Worm (Caenorhabditis elegans) whole organism, L4 larva: ENCODE results near the gene str-175.
A peak's percentile ranks its signal among the peaks of the same experiment; 100 is the strongest.

Experiments
- F26F4.8 ChIP-seq: fragments of 200-800 bp; sonication (Bioruptor generic); conservative IDR thresholded peaks from 2 replicates; pipeline ENCODE4 v1.3.6; 2022; ENCODE audit warnings: missing genetic modification characterization, missing compliant biosample characterization
- F37D6.2 ChIP-seq: sonication (generic microtip); optimal IDR thresholded peaks from 2 replicates; lab custom pipeline; 2016; ENCODE audit warnings: mild to moderate bottlenecking, missing genetic modification characterization, missing compliant biosample characterization
- T20F7.1 ChIP-seq: fragments of 200-800 bp; sonication (Bioruptor generic); optimal IDR thresholded peaks from 2 replicates; lab custom pipeline; 2018; ENCODE audit warnings: mild to moderate bottlenecking, missing genetic modification characterization, missing compliant biosample characterization
- Y5F2A.4 ChIP-seq: fragments of 200-800 bp; sonication (Bioruptor generic); optimal IDR thresholded peaks from 2 replicates; lab custom pipeline; 2018; ENCODE audit warnings: mild to moderate bottlenecking, missing genetic modification characterization, missing compliant biosample characterization
- Y75B8A.6 ChIP-seq: fragments of 200-800 bp; sonication (Bioruptor generic); IDR thresholded peaks from 2 replicates; pipeline ENCODE4 v1.3.6; 2022; ENCODE audit warnings: missing genetic modification reagents, missing genetic modification characterization, missing compliant biosample characterization
- attf-4 ChIP-seq: sonication (generic microtip); optimal IDR thresholded peaks from 3 replicates; lab custom pipeline; 2017; ENCODE audit warnings: missing biosample characterization, missing genetic modification characterization
- ceh-32 ChIP-seq: sonication (generic microtip); optimal IDR thresholded peaks from 2 replicates; lab custom pipeline; 2016; ENCODE audit warnings: mild to moderate bottlenecking, missing genetic modification characterization, missing compliant biosample characterization; ENCODE audit not compliant: poor library complexity
- ceh-44 ChIP-seq: fragments of 200-800 bp; sonication (Bioruptor generic); IDR thresholded peaks from 2 replicates; pipeline ENCODE4 v1.3.6; 2022; ENCODE audit warnings: missing genetic modification reagents, missing genetic modification characterization, missing compliant biosample characterization
- ctbp-1 ChIP-seq: fragments of 200-800 bp; sonication (Bioruptor generic); IDR thresholded peaks from 2 replicates; pipeline ENCODE4 v1.3.6; 2022; ENCODE audit warnings: missing genetic modification reagents, missing genetic modification characterization, missing compliant biosample characterization
- daf-8 ChIP-seq: fragments of 200-800 bp; sonication (Bioruptor generic); IDR thresholded peaks from 2 replicates; pipeline ENCODE4 v1.3.6; 2022; ENCODE audit warnings: missing genetic modification characterization, missing compliant biosample characterization
- dmd-6 ChIP-seq: fragments of 200-800 bp; sonication (Bioruptor generic); IDR thresholded peaks from 2 replicates; pipeline ENCODE4 v1.3.6; 2022; ENCODE audit warnings: missing genetic modification reagents, missing genetic modification characterization, missing compliant biosample characterization
- lin-1 ChIP-seq: fragments of 200-800 bp; sonication (Bioruptor generic); IDR thresholded peaks from 2 replicates; pipeline ENCODE4 v1.3.6; 2022; ENCODE audit warnings: missing genetic modification reagents, missing genetic modification characterization, missing compliant biosample characterization
- lin-13 ChIP-seq: fragments of 150-350 bp; optimal IDR thresholded peaks from 2 replicates; lab custom pipeline; 2014; ENCODE audit warnings: missing biosample characterization, missing genetic modification reagents, missing genetic modification characterization
- lin-39 ChIP-seq: fragments of 150-350 bp; optimal IDR thresholded peaks from 2 replicates; lab custom pipeline; 2014; ENCODE audit warnings: missing biosample characterization, missing genetic modification reagents, missing genetic modification characterization
- lsy-2 ChIP-seq, 2 experiments: fragments of 150-350 bp in 1 of 2; sonication (generic microtip) in 1 of 2; optimal IDR thresholded peaks; 2 replicates each; lab custom pipeline; 2014 to 2017; ENCODE audit warnings: missing biosample characterization in 2 of 2, missing genetic modification characterization in 2 of 2
- mdl-1 ChIP-seq, 2 experiments: fragments of 150-350 bp in 1 of 2; sonication (generic microtip) in 1 of 2; optimal IDR thresholded peaks; 2 replicates each; lab custom pipeline; 2014 to 2017; ENCODE audit warnings: missing biosample characterization in 2 of 2, missing genetic modification characterization in 2 of 2
- nhr-10 ChIP-seq: fragments of 150-350 bp; optimal IDR thresholded peaks from 2 replicates; lab custom pipeline; 2014; ENCODE audit warnings: missing biosample characterization, missing genetic modification characterization
- nhr-237 ChIP-seq: sonication (generic microtip); optimal IDR thresholded peaks from 2 replicates; lab custom pipeline; 2017; ENCODE audit warnings: missing biosample characterization, missing genetic modification characterization
- nhr-28 ChIP-seq: fragments of 150-350 bp; optimal IDR thresholded peaks from 2 replicates; lab custom pipeline; 2014; ENCODE audit warnings: missing biosample characterization, missing genetic modification characterization
- nhr-42 ChIP-seq: fragments of 200-800 bp; sonication (Bioruptor generic); IDR thresholded peaks from 2 replicates; pipeline ENCODE4 v1.3.6; 2022; ENCODE audit warnings: missing genetic modification characterization, missing compliant biosample characterization
- php-3 ChIP-seq: fragments of 200-800 bp; sonication (Bioruptor generic); IDR thresholded peaks from 2 replicates; pipeline ENCODE4 v1.3.6; 2022; ENCODE audit warnings: missing genetic modification reagents, missing genetic modification characterization, missing compliant biosample characterization
- pqm-1 ChIP-seq: sonication (generic microtip); optimal IDR thresholded peaks from 2 replicates; lab custom pipeline; 2017; ENCODE audit warnings: missing biosample characterization, missing genetic modification characterization
- saeg-2 ChIP-seq: fragments of 200-800 bp; sonication (Bioruptor generic); IDR thresholded peaks from 2 replicates; pipeline ENCODE4 v1.3.6; 2022; ENCODE audit warnings: missing genetic modification reagents, missing genetic modification characterization, missing compliant biosample characterization
- sdz-12 ChIP-seq: fragments of 200-800 bp; sonication (Bioruptor generic); optimal IDR thresholded peaks from 2 replicates; lab custom pipeline; 2018; ENCODE audit warnings: mild to moderate bottlenecking, missing genetic modification characterization, missing compliant biosample characterization
- zfp-2 ChIP-seq: sonication (generic microtip); optimal IDR thresholded peaks from 2 replicates; lab custom pipeline; 2016; ENCODE audit warnings: mild to moderate bottlenecking, missing genetic modification characterization, missing compliant biosample characterization
- zfp-3 ChIP-seq: fragments of 200-800 bp; sonication (Bioruptor generic); conservative IDR thresholded peaks from 2 replicates; pipeline ENCODE4 v1.3.6; 2022; ENCODE audit warnings: missing genetic modification reagents, missing genetic modification characterization, missing compliant biosample characterization
- ztf-7 ChIP-seq: fragments of 150-350 bp; optimal IDR thresholded peaks from 2 replicates; lab custom pipeline; 2014; ENCODE audit warnings: missing biosample characterization, missing genetic modification characterization

str-175 gene

ce11 chrIV:4821054-4821453 is 49.4 kb downstream of the str-175 start, which contains the start of gene H06H21.8 (continued):
- TF ChIP-seq ceh-44 (GFP tag; lab: Robert Waterston, UW) (no peak), sdz-12 (GFP tag; lab: Kevin White, UChicago) (no peak), F37D6.2 (tag; lab: Kevin White, UChicago) (no peak), F26F4.8 (no peak), saeg-2 (no peak), php-3 (GFP tag; lab: Robert Waterston, UW) (0 out of 2 replicates have a peak, but pooled peaks have one; percentile 37), zfp-3 (GFP tag; lab: Robert Waterston, UW) (no peak), mdl-1 (tag; optimal IDR thresholded peaks at IDR 0.05; lab: Kevin White, UChicago) (peak in 1 of 2 experiments; percentile 3), dmd-6 (peak; percentile 94), pqm-1 (tag; lab: Kevin White, UChicago) (peak; percentile 42), Y5F2A.4 (GFP tag; lab: Kevin White, UChicago) (no peak), lin-1 (no peak), ceh-32 (no peak), zfp-2 (tag; lab: Kevin White, UChicago) (no peak), attf-4 (tag; lab: Kevin White, UChicago) (no peak), nhr-237 (tag; lab: Kevin White, UChicago) (no peak), nhr-28 (peak; percentile 72), Y75B8A.6 (GFP tag; lab: Robert Waterston, UW) (no peak), ctbp-1 (GFP tag; lab: Robert Waterston, UW) (no peak), nhr-42 (GFP tag; lab: Robert Waterston, UW) (no peak), lin-13 (no peak), lin-39 (tag; lab: Kevin White, UChicago) (no peak), ztf-7 (tag; lab: Kevin White, UChicago) (no peak), nhr-10 (tag; lab: Kevin White, UChicago) (no peak), daf-8 (GFP tag; lab: Robert Waterston, UW) (no peak), T20F7.1 (GFP tag; lab: Kevin White, UChicago) (no peak), lsy-2 (tag; optimal IDR thresholded peaks at IDR 0.05; lab: Kevin White, UChicago) (no peak)
